Worm (Caenorhabditis elegans) whole organism, L4 larva: ENCODE results near the gene atgp-2.

ENCODE experiments used
- D1046.2 ChIP-seq: fragments of 200-800 bp; sonication (Bioruptor generic); IDR thresholded peaks from 2 replicates; pipeline ENCODE4 v1.3.6; 2022; ENCODE audit warnings: missing genetic modification characterization, missing compliant biosample characterization
- F10B5.3 ChIP-seq: sonication (generic microtip); optimal IDR thresholded peaks from 2 replicates; lab custom pipeline; 2016; ENCODE audit warnings: mild to moderate bottlenecking, missing genetic modification characterization, missing compliant biosample characterization
- F26F4.8 ChIP-seq: fragments of 200-800 bp; sonication (Bioruptor generic); conservative IDR thresholded peaks from 2 replicates; pipeline ENCODE4 v1.3.6; 2022; ENCODE audit warnings: missing genetic modification characterization, missing compliant biosample characterization
- F37D6.2 ChIP-seq: sonication (generic microtip); optimal IDR thresholded peaks from 2 replicates; lab custom pipeline; 2016; ENCODE audit warnings: mild to moderate bottlenecking, missing genetic modification characterization, missing compliant biosample characterization
- F49E8.2 ChIP-seq: sonication (generic microtip); optimal IDR thresholded peaks from 2 replicates; lab custom pipeline; 2016; ENCODE audit warnings: missing compliant biosample characterization, mild to moderate bottlenecking, missing genetic modification characterization, borderline replicate concordance
- Y48G9A.11 ChIP-seq: fragments of 200-800 bp; sonication (Bioruptor generic); IDR thresholded peaks from 2 replicates; pipeline ENCODE4 v1.3.6; 2022; ENCODE audit warnings: missing genetic modification reagents, missing genetic modification characterization, missing compliant biosample characterization
- Y5F2A.4 ChIP-seq: fragments of 200-800 bp; sonication (Bioruptor generic); optimal IDR thresholded peaks from 2 replicates; lab custom pipeline; 2018; ENCODE audit warnings: mild to moderate bottlenecking, missing genetic modification characterization, missing compliant biosample characterization
- ZK337.2 ChIP-seq: fragments of 200-800 bp; sonication (Bioruptor generic); IDR thresholded peaks from 2 replicates; pipeline ENCODE4 v1.3.6; 2022; ENCODE audit warnings: missing genetic modification reagents, missing genetic modification characterization, missing compliant biosample characterization
- aly-2 ChIP-seq: sonication (generic microtip); optimal IDR thresholded peaks from 2 replicates; lab custom pipeline; 2018; ENCODE audit warnings: missing biosample characterization, missing genetic modification characterization
- ama-1 ChIP-seq: fragments of 150-350 bp; optimal IDR thresholded peaks from 2 replicates; lab custom pipeline; 2014; ENCODE audit warnings: inconsistent platforms, mixed read lengths
- attf-4 ChIP-seq: sonication (generic microtip); optimal IDR thresholded peaks from 3 replicates; lab custom pipeline; 2017; ENCODE audit warnings: missing biosample characterization, missing genetic modification characterization
- ceh-32 ChIP-seq: sonication (generic microtip); optimal IDR thresholded peaks from 2 replicates; lab custom pipeline; 2016; ENCODE audit warnings: mild to moderate bottlenecking, missing genetic modification characterization, missing compliant biosample characterization; ENCODE audit not compliant: poor library complexity
- ceh-44 ChIP-seq: fragments of 200-800 bp; sonication (Bioruptor generic); IDR thresholded peaks from 2 replicates; pipeline ENCODE4 v1.3.6; 2022; ENCODE audit warnings: missing genetic modification reagents, missing genetic modification characterization, missing compliant biosample characterization
- ceh-82 ChIP-seq: sonication (generic microtip); optimal IDR thresholded peaks from 2 replicates; lab custom pipeline; 2017; ENCODE audit warnings: missing biosample characterization, missing genetic modification characterization
- ces-1 ChIP-seq: fragments of 150-350 bp; sonication (generic microtip); optimal IDR thresholded peaks from 4 replicates; lab custom pipeline; 2014; ENCODE audit warnings: missing biosample characterization, missing genetic modification reagents, missing genetic modification characterization
- cey-2 ChIP-seq: sonication (generic microtip); optimal IDR thresholded peaks from 3 replicates; lab custom pipeline; 2017; ENCODE audit warnings: missing genetic modification characterization, mild to moderate bottlenecking, missing compliant biosample characterization, antibody characterized with exemption, borderline replicate concordance; ENCODE audit not compliant: insufficient read depth
- daf-16 ChIP-seq, 3 experiments: sonication (generic microtip); optimal IDR thresholded peaks; 2 replicates each; lab custom pipeline; 2016 to 2017; ENCODE audit warnings: missing genetic modification characterization in 3 of 3, missing genetic modification reagents in 3 of 3, mild to moderate bottlenecking in 2 of 3, missing compliant biosample characterization in 2 of 3, missing biosample characterization in 1 of 3, moderate library complexity in 1 of 3
- daf-19 ChIP-seq: fragments of 200-800 bp; sonication (Bioruptor generic); conservative IDR thresholded peaks from 2 replicates; pipeline ENCODE4 v1.3.6; 2022; ENCODE audit warnings: missing genetic modification characterization, missing compliant biosample characterization
- daf-8 ChIP-seq: fragments of 200-800 bp; sonication (Bioruptor generic); IDR thresholded peaks from 2 replicates; pipeline ENCODE4 v1.3.6; 2022; ENCODE audit warnings: missing genetic modification characterization, missing compliant biosample characterization
- dmd-8 ChIP-seq: fragments of 200-800 bp; sonication (Bioruptor generic); IDR thresholded peaks from 2 replicates; pipeline ENCODE4 v1.3.6; 2022; ENCODE audit warnings: missing genetic modification characterization, missing compliant biosample characterization
- dmd-9 ChIP-seq: fragments of 200-800 bp; sonication (Bioruptor generic); IDR thresholded peaks from 2 replicates; pipeline ENCODE4 v1.3.6; 2022; ENCODE audit warnings: missing genetic modification reagents, missing genetic modification characterization, missing compliant biosample characterization
- dpl-1 ChIP-seq: fragments of 150-350 bp; optimal IDR thresholded peaks from 2 replicates; lab custom pipeline; 2014; ENCODE audit warnings: missing biosample characterization, missing genetic modification reagents, missing genetic modification characterization
- egl-43 ChIP-seq: fragments of 200-800 bp; sonication (Bioruptor generic); IDR thresholded peaks from 2 replicates; pipeline ENCODE4 v1.3.6; 2022; ENCODE audit warnings: missing genetic modification reagents, missing genetic modification characterization, missing compliant biosample characterization
- fos-1 ChIP-seq: fragments of 150-350 bp; optimal IDR thresholded peaks from 2 replicates; lab custom pipeline; 2014; ENCODE audit warnings: missing biosample characterization, missing genetic modification characterization
- gei-8 ChIP-seq: fragments of 200-800 bp; sonication (Bioruptor generic); optimal IDR thresholded peaks from 2 replicates; lab custom pipeline; 2018; ENCODE audit warnings: mild to moderate bottlenecking, missing genetic modification characterization, missing compliant biosample characterization
- hlh-11 ChIP-seq: fragments of 200-800 bp; sonication (Bioruptor generic); optimal IDR thresholded peaks from 2 replicates; lab custom pipeline; 2018; ENCODE audit warnings: mild to moderate bottlenecking, missing genetic modification characterization, missing compliant biosample characterization
- jun-1 ChIP-seq: fragments of 150-350 bp; optimal IDR thresholded peaks from 2 replicates; lab custom pipeline; 2014; ENCODE audit warnings: missing biosample characterization, missing genetic modification reagents, missing genetic modification characterization
- lin-13 ChIP-seq: fragments of 150-350 bp; optimal IDR thresholded peaks from 2 replicates; lab custom pipeline; 2014; ENCODE audit warnings: missing biosample characterization, missing genetic modification reagents, missing genetic modification characterization
- lin-29 ChIP-seq: fragments of 200-800 bp; sonication (Bioruptor generic); IDR thresholded peaks from 2 replicates; pipeline ENCODE4 v1.3.6; 2022; ENCODE audit warnings: missing genetic modification reagents, missing genetic modification characterization, missing compliant biosample characterization
- lin-38 ChIP-seq: fragments of 200-800 bp; sonication (Bioruptor generic); IDR thresholded peaks from 2 replicates; pipeline ENCODE4 v1.3.6; 2022; ENCODE audit warnings: missing genetic modification reagents, missing genetic modification characterization, missing compliant biosample characterization
- lin-39 ChIP-seq: fragments of 150-350 bp; optimal IDR thresholded peaks from 2 replicates; lab custom pipeline; 2014; ENCODE audit warnings: missing biosample characterization, missing genetic modification reagents, missing genetic modification characterization
- lsy-2 ChIP-seq, 2 experiments: fragments of 150-350 bp in 1 of 2; sonication (generic microtip) in 1 of 2; optimal IDR thresholded peaks; 2 replicates each; lab custom pipeline; 2014 to 2017; ENCODE audit warnings: missing biosample characterization in 2 of 2, missing genetic modification characterization in 2 of 2
- mdt-29 ChIP-seq: fragments of 200-800 bp; sonication (Bioruptor generic); IDR thresholded peaks from 2 replicates; pipeline ENCODE4 v1.3.6; 2022; ENCODE audit warnings: missing genetic modification reagents, missing genetic modification characterization, missing compliant biosample characterization
- mes-2 ChIP-seq: sonication (generic microtip); optimal IDR thresholded peaks from 2 replicates; lab custom pipeline; 2016; ENCODE audit warnings: missing genotype, mild to moderate bottlenecking, missing genetic modification characterization, missing compliant biosample characterization; ENCODE audit not compliant: poor library complexity, severe bottlenecking
- mxl-2 ChIP-seq: fragments of 200-800 bp; sonication (Bioruptor generic); conservative IDR thresholded peaks from 2 replicates; pipeline ENCODE4 v1.3.6; 2022; ENCODE audit warnings: missing genetic modification reagents, missing genetic modification characterization, missing compliant biosample characterization
- mxl-3 ChIP-seq: fragments of 200-800 bp; sonication (Bioruptor generic); optimal IDR thresholded peaks from 2 replicates; lab custom pipeline; 2018; ENCODE audit warnings: mild to moderate bottlenecking, missing genetic modification characterization, missing compliant biosample characterization
- nhr-237 ChIP-seq: sonication (generic microtip); optimal IDR thresholded peaks from 2 replicates; lab custom pipeline; 2017; ENCODE audit warnings: missing biosample characterization, missing genetic modification characterization
- nhr-6 ChIP-seq: fragments of 150-350 bp; optimal IDR thresholded peaks from 2 replicates; lab custom pipeline; 2014; ENCODE audit warnings: missing biosample characterization, missing genetic modification characterization
- nhr-76 ChIP-seq: fragments of 150-350 bp; optimal IDR thresholded peaks from 2 replicates; lab custom pipeline; 2014; ENCODE audit warnings: missing biosample characterization, missing genetic modification characterization
- php-3 ChIP-seq: fragments of 200-800 bp; sonication (Bioruptor generic); IDR thresholded peaks from 2 replicates; pipeline ENCODE4 v1.3.6; 2022; ENCODE audit warnings: missing genetic modification reagents, missing genetic modification characterization, missing compliant biosample characterization
- set-16 ChIP-seq: fragments of 200-800 bp; sonication (Bioruptor generic); IDR thresholded peaks from 2 replicates; pipeline ENCODE4 v1.3.6; 2022; ENCODE audit warnings: missing genetic modification reagents, missing genetic modification characterization, missing compliant biosample characterization
- snpc-1.2 ChIP-seq: fragments of 200-800 bp; sonication (Bioruptor generic); IDR thresholded peaks from 2 replicates; pipeline ENCODE4 v1.3.6; 2022; ENCODE audit warnings: missing genetic modification reagents, missing genetic modification characterization, missing compliant biosample characterization
- spr-3 ChIP-seq: fragments of 200-800 bp; sonication (Bioruptor generic); optimal IDR thresholded peaks from 2 replicates; lab custom pipeline; 2018; ENCODE audit warnings: mild to moderate bottlenecking, missing genetic modification characterization, missing compliant biosample characterization
- tag-97 ChIP-seq: fragments of 200-800 bp; sonication (Bioruptor generic); IDR thresholded peaks from 2 replicates; pipeline ENCODE4 v1.3.6; 2022; ENCODE audit warnings: missing genetic modification characterization, missing compliant biosample characterization
- unc-130 ChIP-seq: sonication (generic microtip); optimal IDR thresholded peaks from 2 replicates; lab custom pipeline; 2016; ENCODE audit warnings: missing genetic modification reagents, missing genetic modification characterization, missing compliant biosample characterization
- unc-62 ChIP-seq, 3 experiments: fragments of 150-350 bp in 1 of 3; sonication (generic microtip); optimal IDR thresholded peaks in 2 of 3; peaks in 1 of 3; 1 replicate in 1 of 3; 2 replicates in 2 of 3; lab custom pipeline; 2014 to 2017; ENCODE audit warnings: missing biosample characterization in 3 of 3, missing genetic modification characterization in 3 of 3, missing genetic modification reagents in 3 of 3, missing genotype in 1 of 3
- vab-7 ChIP-seq: fragments of 200-800 bp; sonication (Bioruptor generic); IDR thresholded peaks from 2 replicates; pipeline ENCODE4 v1.3.6; 2022; ENCODE audit warnings: missing genetic modification reagents, missing genetic modification characterization, missing compliant biosample characterization
- zip-2 ChIP-seq: fragments of 150-350 bp; optimal IDR thresholded peaks from 2 replicates; lab custom pipeline; 2014; ENCODE audit warnings: missing biosample characterization, missing genetic modification characterization

atgp-2 gene

ce11 chrII:14647550-14647949 is 3.7 kb upstream of the atgp-2 start:
- TF ChIP-seq ceh-82 (tag; lab: Kevin White, UChicago) = no peak
- peak in 1 of 2 experiments; percentile 58 for TF ChIP-seq unc-62 (GFP tag; optimal IDR thresholded peaks at IDR 0.05 in 1 of 2; lab: Kevin White, UChicago)
- no peak for TF ChIP-seq unc-62 (tag; optimal IDR thresholded peaks at IDR 0.05; lab: Kevin White, UChicago)
- TF ChIP-seq F10B5.3 (tag; lab: Kevin White, UChicago) = no peak
- TF ChIP-seq, all 104 proteins: peak for 1

- TF ChIP-seq daf-16 (GFP tag; optimal IDR thresholded peaks at IDR 0.05; lab: Kevin White, UChicago) = peak in 1 of 2 experiments; percentile 91
- TF ChIP-seq daf-16 (tag; optimal IDR thresholded peaks at IDR 0.05; lab: Kevin White, UChicago) = no peak
- TF ChIP-seq zip-2 (tag; lab: Kevin White, UChicago) = no peak
- no peak for TF ChIP-seq F26F4.8 (GFP tag; lab: Robert Waterston, UW)
- no peak for TF ChIP-seq lin-39 (tag; lab: Kevin White, UChicago)
- TF ChIP-seq dmd-8 (GFP tag; lab: Robert Waterston, UW) = no peak
- TF ChIP-seq hlh-11 (tag; lab: Kevin White, UChicago) = peak; percentile 69
- no peak for TF ChIP-seq set-16
- TF ChIP-seq nhr-237 (tag; lab: Kevin White, UChicago) = no peak
- no peak for TF ChIP-seq attf-4 (tag; lab: Kevin White, UChicago)
- TF ChIP-seq gei-8 (GFP tag; lab: Kevin White, UChicago) = no peak
- TF ChIP-seq mxl-3 = peak; percentile 36
- TF ChIP-seq lsy-2 (tag; optimal IDR thresholded peaks at IDR 0.05; lab: Kevin White, UChicago) = peak in 1 of 2 experiments; percentile 52
- no peak for TF ChIP-seq vab-7 (GFP tag; lab: Robert Waterston, UW)
- TF ChIP-seq dmd-9 (GFP tag; lab: Robert Waterston, UW) = no peak
- no peak for TF ChIP-seq cey-2 (tag; lab: Kevin White, UChicago)
- TF ChIP-seq Y5F2A.4 = no peak
- peak in 1 of 2 experiments; percentile 75 for TF ChIP-seq unc-62 (GFP tag; optimal IDR thresholded peaks at IDR 0.05 in 1 of 2; lab: Kevin White, UChicago)
- TF ChIP-seq unc-62 (tag; optimal IDR thresholded peaks at IDR 0.05; lab: Kevin White, UChicago) = no peak
- TF ChIP-seq ama-1 (lab: Kevin White, UChicago) = no peak
- TF ChIP-seq F37D6.2 (tag; lab: Kevin White, UChicago) = no peak
- no peak for TF ChIP-seq nhr-6 (tag; lab: Kevin White, UChicago)
- TF ChIP-seq nhr-76 (tag; lab: Kevin White, UChicago) = no peak
- no peak for TF ChIP-seq php-3 (GFP tag; lab: Robert Waterston, UW)
- TF ChIP-seq F49E8.2 (tag; lab: Kevin White, UChicago) = no peak
- no peak for TF ChIP-seq Y48G9A.11 (GFP tag; lab: Robert Waterston, UW)
- no peak for TF ChIP-seq fos-1 (tag; lab: Kevin White, UChicago)
- TF ChIP-seq aly-2 = no peak
- no peak for TF ChIP-seq lin-38
- TF ChIP-seq D1046.2 = no peak
- TF ChIP-seq egl-43 (GFP tag; lab: Robert Waterston, UW) = no peak
- no peak for TF ChIP-seq dpl-1
- no peak for TF ChIP-seq mxl-2 (GFP tag; lab: Robert Waterston, UW)
- TF ChIP-seq snpc-1.2 (GFP tag; lab: Robert Waterston, UW) = no peak
- TF ChIP-seq F10B5.3 (tag; lab: Kevin White, UChicago) = no peak
- no peak for TF ChIP-seq ces-1
- no peak for TF ChIP-seq unc-130 (GFP tag; lab: Kevin White, UChicago)
- TF ChIP-seq mdt-29 (GFP tag; lab: Robert Waterston, UW) = no peak
- no peak for TF ChIP-seq daf-19 (GFP tag; lab: Robert Waterston, UW)
- TF ChIP-seq ZK337.2 (GFP tag; lab: Robert Waterston, UW) = no peak
- TF ChIP-seq mes-2 (tag; lab: Kevin White, UChicago) = peak; percentile 43
- TF ChIP-seq ceh-44 = no peak
- no peak for TF ChIP-seq jun-1
- TF ChIP-seq daf-8 = no peak
- no peak for TF ChIP-seq tag-97 (GFP tag; lab: Robert Waterston, UW)
- no peak for TF ChIP-seq ceh-32 (tag; lab: Kevin White, UChicago)
- TF ChIP-seq spr-3 (GFP tag; lab: Kevin White, UChicago) = no peak
- no peak for TF ChIP-seq lin-29 (GFP tag; lab: Robert Waterston, UW)
- no peak for TF ChIP-seq lin-13
These were observed 1.4 kb upstream of the atgp-2 start for ce11 chrII:14645290-14645689.
